Fruit fly (Drosophila melanogaster): Measurements from ENCODE around the gene mei-217.

DNA sequence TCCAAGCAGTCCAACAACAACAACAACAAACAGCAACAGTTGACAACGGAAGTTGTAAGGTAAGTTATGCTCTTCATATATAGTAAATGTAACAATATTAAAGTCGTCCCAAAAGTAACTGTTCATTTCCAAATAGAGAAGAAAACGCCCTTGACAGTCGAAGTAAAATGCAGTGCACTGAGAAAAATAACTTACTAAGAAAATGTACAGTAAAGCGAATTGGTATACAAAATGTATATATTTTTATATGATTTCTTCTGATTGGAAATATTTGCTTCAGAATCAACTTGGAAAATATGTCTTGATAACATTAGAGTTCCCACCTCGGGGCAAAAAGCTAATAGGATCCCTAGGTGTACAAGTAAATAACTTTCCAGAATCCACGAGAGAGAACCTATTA is 34.8 kb downstream of the mei-217 start:
- TF ChIP-seq CG8478 (optimal IDR thresholded peaks at IDR 0.05) = no peak
- no peak for TF ChIP-seq CTCF (optimal IDR thresholded peaks at IDR 0.05)

All from S2 (cell line).